Fruit fly (Drosophila melanogaster) whole organism, adult: Measurements from ENCODE around the gene GstD10.

ENCODE experiments used
- CG11617 ChIP-seq: fragments of 200-800 bp; sonication (Bioruptor generic); optimal IDR thresholded peaks from 2 replicates; lab custom pipeline; 2017; ENCODE audit warnings: mild to moderate bottlenecking, missing biosample characterization, missing genetic modification reagents, missing genetic modification characterization
- CG12768 ChIP-seq: fragments of 200-800 bp; sonication (Bioruptor generic); optimal IDR thresholded peaks from 2 replicates; lab custom pipeline; 2017; ENCODE audit warnings: missing biosample characterization, missing genetic modification characterization, mild to moderate bottlenecking, moderate library complexity, missing genetic modification reagents
- CG14711 ChIP-seq: fragments of 200-800 bp; sonication (Bioruptor generic); optimal IDR thresholded peaks from 2 replicates; lab custom pipeline; 2018; ENCODE audit warnings: missing biosample characterization, mild to moderate bottlenecking, missing genetic modification characterization, moderate library complexity
- CG1620 ChIP-seq: fragments of 200-800 bp; sonication (Bioruptor generic); optimal IDR thresholded peaks from 2 replicates; lab custom pipeline; 2016; ENCODE audit warnings: missing biosample characterization, missing genetic modification characterization
- CG33017 ChIP-seq: fragments of 200-800 bp; sonication (Bioruptor generic); optimal IDR thresholded peaks from 2 replicates; lab custom pipeline; 2018; ENCODE audit warnings: missing biosample characterization, mild to moderate bottlenecking, missing genetic modification characterization, moderate library complexity
- CG5204 ChIP-seq: fragments of 200-800 bp; sonication (Bioruptor generic); optimal IDR thresholded peaks from 2 replicates; lab custom pipeline; 2016; ENCODE audit warnings: missing biosample characterization, missing genetic modification characterization
- CG7045 ChIP-seq: fragments of 200-800 bp; sonication (Bioruptor generic); optimal IDR thresholded peaks from 2 replicates; lab custom pipeline; 2017; ENCODE audit warnings: missing biosample characterization, mild to moderate bottlenecking, missing genetic modification characterization
- CG7101 ChIP-seq: fragments of 200-800 bp; sonication (Bioruptor generic); optimal IDR thresholded peaks from 2 replicates; lab custom pipeline; 2018; ENCODE audit warnings: missing biosample characterization, mild to moderate bottlenecking, missing genetic modification characterization, moderate library complexity
- Clk ChIP-seq: fragments of 200-800 bp; sonication (Bioruptor generic); optimal IDR thresholded peaks from 2 replicates; lab custom pipeline; 2017; ENCODE audit warnings: missing biosample characterization, missing genetic modification characterization
- Crg-1 ChIP-seq: fragments of 200-800 bp; sonication (Bioruptor generic); optimal IDR thresholded peaks from 2 replicates; lab custom pipeline; 2016; ENCODE audit warnings: missing biosample characterization, missing genetic modification characterization
- Hr96 ChIP-seq: fragments of 200-800 bp; sonication (Bioruptor generic); optimal IDR thresholded peaks from 2 replicates; lab custom pipeline; 2016; ENCODE audit warnings: missing biosample characterization, missing genetic modification characterization
- Mnt ChIP-seq: fragments of 200-800 bp; sonication (Bioruptor generic); optimal IDR thresholded peaks from 2 replicates; lab custom pipeline; 2016; ENCODE audit warnings: missing biosample characterization, mild to moderate bottlenecking, missing genetic modification characterization
- bab1 ChIP-seq: fragments of 200-800 bp; sonication (Bioruptor generic); optimal IDR thresholded peaks from 3 replicates; lab custom pipeline; 2019; ENCODE audit warnings: missing biosample characterization, mild to moderate bottlenecking, missing genetic modification characterization, moderate library complexity
- cic ChIP-seq: fragments of 200-800 bp; sonication (Bioruptor generic); optimal IDR thresholded peaks from 2 replicates; lab custom pipeline; 2017; ENCODE audit warnings: missing biosample characterization, mild to moderate bottlenecking, missing genetic modification characterization, moderate library complexity
- cnc ChIP-seq, 2 experiments: fragments of >200 bp; optimal IDR thresholded peaks; 2 replicates each; lab custom pipeline; 2017
- kay ChIP-seq: fragments of 200-800 bp; sonication (Bioruptor generic); peaks from one replicate; lab custom pipeline; 2016; ENCODE audit warnings: missing biosample characterization, missing genetic modification characterization, borderline replicate concordance
- ovo ChIP-seq: fragments of 200-800 bp; sonication (Bioruptor generic); optimal IDR thresholded peaks from 2 replicates; lab custom pipeline; 2016; ENCODE audit warnings: missing biosample characterization, missing genetic modification characterization
- pad ChIP-seq: fragments of 200-800 bp; sonication (Bioruptor generic); optimal IDR thresholded peaks from 3 replicates; lab custom pipeline; 2017; ENCODE audit warnings: missing biosample characterization, missing genetic modification characterization, mild to moderate bottlenecking, moderate library complexity, missing genetic modification reagents
- tj ChIP-seq: fragments of 200-800 bp; sonication (Bioruptor generic); optimal IDR thresholded peaks from 3 replicates; lab custom pipeline; 2017; ENCODE audit warnings: missing biosample characterization, mild to moderate bottlenecking, missing genetic modification characterization, moderate library complexity
- toe ChIP-seq: fragments of 200-800 bp; sonication (Bioruptor generic); optimal IDR thresholded peaks from 2 replicates; lab custom pipeline; 2016; ENCODE audit warnings: missing biosample characterization, missing genetic modification characterization

GstD10 gene

DNA sequence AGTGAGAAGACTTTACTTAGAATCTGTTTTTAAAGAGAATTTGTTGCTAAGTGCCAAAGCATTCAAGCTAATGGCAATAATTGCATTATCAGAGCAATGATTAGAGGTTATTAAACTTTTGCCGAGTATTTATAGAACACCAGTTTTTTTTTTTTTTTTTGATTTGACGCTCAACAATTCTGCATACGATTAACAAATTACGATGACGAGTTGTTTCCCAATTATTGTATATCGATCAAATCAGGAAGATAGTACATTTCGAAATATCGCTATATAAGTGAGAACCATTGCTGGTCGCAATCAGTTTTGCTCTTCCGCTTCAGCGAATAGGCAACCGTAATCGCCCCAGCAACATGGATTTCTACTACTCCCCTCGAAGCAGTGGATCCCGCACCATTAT is 8.3 kb upstream of the GstD10 start, which contains the start of gene GstD4:
Gene GstD4, plus strand, starts transcription at position 301 of the 400 bp plus-strand sequence.
- TF ChIP-seq toe (GFP tag; lab: Kevin White, UChicago) (no peak), pad (GFP tag; lab: Kevin White, UChicago) (no peak), Mnt (GFP tag; lab: Kevin White, UChicago) (no peak), Crg-1 (no peak), Hr96 (GFP tag; lab: Kevin White, UChicago) (no peak), CG5204 (GFP tag; lab: Kevin White, UChicago) (no peak), CG7101 (no peak), CG14711 (tag; lab: Kevin White, UChicago) (no peak), CG12768 (no peak), bab1 (no peak), kay (GFP tag; lab: Kevin White, UChicago) (no peak), CG33017 (tag; lab: Kevin White, UChicago) (no peak), CG7045 (GFP tag; lab: Kevin White, UChicago) (no peak)

dm6 chr3R:12372800-12373199 is 7.3 kb upstream of the GstD10 start, which contains the start of gene GstD3:
TSS of gene GstD3 (plus strand) at chr3R:12373068.
- TF ChIP-seq kay (GFP tag; lab: Kevin White, UChicago) (peak; percentile 50), pad (GFP tag; lab: Kevin White, UChicago) (no peak)

DNA sequence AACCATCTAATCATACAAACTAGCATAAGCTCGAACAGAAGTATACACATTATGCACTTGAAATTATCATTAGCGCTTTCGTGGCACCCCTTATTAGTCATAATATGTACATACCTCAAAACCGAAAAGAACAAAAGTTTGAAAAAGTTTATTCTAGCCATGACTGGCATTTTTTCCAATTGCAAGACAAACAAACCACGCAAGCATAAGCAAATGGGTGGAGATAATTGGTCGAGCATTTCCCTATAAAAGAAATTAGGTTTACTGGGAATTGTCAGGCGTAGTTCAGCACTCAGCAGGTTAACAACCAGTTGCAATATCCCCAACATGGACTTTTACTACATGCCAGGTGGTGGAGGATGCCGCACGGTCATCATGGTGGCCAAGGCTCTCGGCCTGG is 6.1 kb upstream of the GstD10 start, which contains the start of gene GstD2:
Gene GstD2, plus strand, starts transcription at position 301 of the 400 bp plus-strand sequence.
- TF ChIP-seq cnc (optimal IDR thresholded peaks at IDR 0.05; lab: Kevin White, UChicago) (peak in 1 of 2 experiments; percentile 48), CG1620 (no peak)

dm6 chr3R:12370643-12370995 is 5.1 kb upstream of the GstD10 start:
- TF ChIP-seq tj (GFP tag; lab: Kevin White, UChicago) (peak; percentile 51), Crg-1 (no peak)

DNA sequence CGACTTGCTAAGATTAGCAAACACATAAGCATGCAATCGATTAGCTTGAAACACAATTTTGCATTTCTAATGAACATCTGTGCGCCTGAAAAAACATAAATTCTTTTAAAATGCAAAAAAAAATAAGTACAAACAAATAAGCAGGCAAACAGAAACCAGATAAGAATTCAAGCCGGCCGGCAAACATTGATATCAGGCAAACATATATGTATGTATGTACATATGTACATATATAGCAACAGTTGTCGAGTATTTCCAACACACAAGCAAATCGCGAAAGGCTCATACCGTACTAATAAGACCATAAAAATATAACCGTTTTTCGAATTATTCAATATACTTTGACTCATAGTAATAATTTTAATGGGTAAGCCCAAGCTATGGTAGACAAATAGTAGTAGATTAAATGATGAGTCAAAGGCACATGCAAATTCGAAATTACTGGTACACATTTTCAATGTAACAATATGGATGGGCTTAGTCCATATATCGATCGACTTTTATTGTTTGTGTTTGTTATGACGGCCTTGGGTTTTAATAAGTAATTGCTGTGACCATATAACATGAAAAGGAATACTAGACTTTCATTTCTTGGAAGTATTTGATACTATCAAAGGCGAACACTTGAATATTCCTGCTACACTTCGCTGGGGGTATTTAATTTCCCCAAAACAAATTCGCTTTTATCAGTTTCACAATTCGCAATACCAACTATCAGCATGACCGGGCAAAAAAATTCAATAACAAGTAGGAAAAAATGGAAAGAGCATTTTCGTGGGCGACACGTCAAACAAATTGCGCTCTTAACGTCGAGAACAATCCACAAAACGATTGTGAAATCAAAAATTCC is 4.5 kb upstream of the GstD10 start:
- TF ChIP-seq CG7101 (no peak), pad (GFP tag; lab: Kevin White, UChicago) (no peak), cic (GFP tag; lab: Kevin White, UChicago) (no peak), CG7045 (GFP tag; lab: Kevin White, UChicago) (no peak), Crg-1 (no peak), CG5204 (GFP tag; lab: Kevin White, UChicago) (peak; percentile 8), bab1 (no peak), CG14711 (tag; lab: Kevin White, UChicago) (peak; percentile 12), kay (GFP tag; lab: Kevin White, UChicago) (peak; percentile 90), Clk (GFP tag; lab: Kevin White, UChicago) (no peak), toe (GFP tag; lab: Kevin White, UChicago) (no peak), cnc (optimal IDR thresholded peaks at IDR 0.05; lab: Kevin White, UChicago) (peak; percentile 91 to 97), tj (GFP tag; lab: Kevin White, UChicago) (no peak), CG33017 (tag; lab: Kevin White, UChicago) (no peak), CG1620 (no peak), CG11617 (GFP tag; lab: Kevin White, UChicago) (no peak)

dm6 chr3R:12369135-12369792 is 3.7 kb upstream of the GstD10 start, which contains the start of gene GstD1:
TSS of gene GstD1 (minus strand) at chr3R:12369268.
- TF ChIP-seq CG7045 (GFP tag; lab: Kevin White, UChicago) = peak; percentile 60
- TF ChIP-seq CG7101 = peak; percentile 56
- peak; percentile 80 for TF ChIP-seq bab1
- peak; percentile 69 for TF ChIP-seq CG11617 (GFP tag; lab: Kevin White, UChicago)
- TF ChIP-seq toe (GFP tag; lab: Kevin White, UChicago) = peak; percentile 81
- TF ChIP-seq tj (GFP tag; lab: Kevin White, UChicago) = peak; percentile 67
- TF ChIP-seq CG1620 = peak; percentile 69
- TF ChIP-seq cic (GFP tag; lab: Kevin White, UChicago) = peak; percentile 97
- TF ChIP-seq CG33017 (tag; lab: Kevin White, UChicago) = peak; percentile 23
- TF ChIP-seq CG14711 (tag; lab: Kevin White, UChicago) = peak; percentile 13
- peak; percentile 54 for TF ChIP-seq CG5204 (GFP tag; lab: Kevin White, UChicago)
- TF ChIP-seq CG12768 = peak; percentile 92
- TF ChIP-seq kay (GFP tag; lab: Kevin White, UChicago) = peak; percentile 97
- peak; percentile 92 for TF ChIP-seq Clk (GFP tag; lab: Kevin White, UChicago)
- TF ChIP-seq Mnt (GFP tag; lab: Kevin White, UChicago) = peak; percentile 90
- TF ChIP-seq Hr96 (GFP tag; lab: Kevin White, UChicago) = peak; percentile 48
- TF ChIP-seq cnc (optimal IDR thresholded peaks at IDR 0.05; lab: Kevin White, UChicago) = peak in 1 of 2 experiments; percentile 85
- peak; percentile 89 for TF ChIP-seq ovo
- TF ChIP-seq Crg-1 = no peak
- peak; percentile 49 for TF ChIP-seq pad (GFP tag; lab: Kevin White, UChicago)
